Worm (Caenorhabditis elegans): ENCODE results near the gene sre-31.

- TF ChIP-seq K09A11.1 (tag; optimal IDR thresholded peaks at IDR 0.05; ENCODE audit: insufficient read depth) (no peak), che-1 (tag; optimal IDR thresholded peaks at IDR 0.05) (no peak), nhr-232 (tag; optimal IDR thresholded peaks at IDR 0.05) (no peak), pag-3 (tag; optimal IDR thresholded peaks at IDR 0.05; ENCODE audit: borderline replicate concordance) (no peak), ceh-45 (GFP tag; IDR thresholded peaks at IDR 0.05) (no peak), pax-1 (tag; optimal IDR thresholded peaks at IDR 0.05) (no peak), rnt-1 (tag; optimal IDR thresholded peaks at IDR 0.05) (no peak)
These were observed 39.4 kb downstream of the sre-31 start for ce11 chrII:12369202-12369601.

Measured in whole organism, late embryonic.